Worm (Caenorhabditis elegans) whole organism, mixed stage, embryonic: ENCODE results near the gene wrk-1.

ENCODE experiments used
- M03D4.4 ChIP-seq: sonication (generic microtip); optimal IDR thresholded peaks from 2 replicates; lab custom pipeline; 2017; ENCODE audit warnings: mild to moderate bottlenecking, missing genetic modification characterization, missing compliant biosample characterization
- bed-3 ChIP-seq: fragments of 200-800 bp; sonication (Bioruptor generic); optimal IDR thresholded peaks from 3 replicates; lab custom pipeline; 2018; ENCODE audit warnings: mild to moderate bottlenecking, missing genetic modification characterization, moderate library complexity, missing compliant biosample characterization
- ceh-39 ChIP-seq: fragments of 150-350 bp; optimal IDR thresholded peaks from 2 replicates; lab custom pipeline; 2014; ENCODE audit warnings: missing biosample characterization, missing genetic modification characterization
- ceh-83 ChIP-seq: fragments of 200-800 bp; sonication (Bioruptor generic); optimal IDR thresholded peaks from 2 replicates; lab custom pipeline; 2018; ENCODE audit warnings: mild to moderate bottlenecking, missing genetic modification characterization, missing compliant biosample characterization
- ces-1 ChIP-seq: fragments of 150-350 bp; optimal IDR thresholded peaks from 2 replicates; lab custom pipeline; 2014; ENCODE audit warnings: missing biosample characterization, missing genetic modification reagents, missing genetic modification characterization
- cnd-1 ChIP-seq: fragments of 200-800 bp; sonication (Bioruptor generic); optimal IDR thresholded peaks from 2 replicates; lab custom pipeline; 2018; ENCODE audit warnings: mild to moderate bottlenecking, missing genetic modification characterization, missing compliant biosample characterization
- drap-1 ChIP-seq: fragments of 200-800 bp; sonication (Bioruptor generic); optimal IDR thresholded peaks from 3 replicates; lab custom pipeline; 2018; ENCODE audit warnings: mild to moderate bottlenecking, missing genetic modification characterization, missing compliant biosample characterization
- elt-1 ChIP-seq: sonication (generic microtip); optimal IDR thresholded peaks from 2 replicates; lab custom pipeline; 2017; ENCODE audit warnings: missing genetic modification characterization, mild to moderate bottlenecking, missing compliant biosample characterization, antibody characterized with exemption, moderate library complexity, borderline replicate concordance; ENCODE audit not compliant: insufficient read depth
- flh-1 ChIP-seq: fragments of 200-800 bp; sonication (Bioruptor generic); optimal IDR thresholded peaks from 2 replicates; lab custom pipeline; 2018; ENCODE audit warnings: mild to moderate bottlenecking, missing genetic modification characterization, moderate library complexity, missing compliant biosample characterization
- ham-2 ChIP-seq: fragments of 200-800 bp; sonication (Bioruptor generic); optimal IDR thresholded peaks from 2 replicates; lab custom pipeline; 2018; ENCODE audit warnings: mild to moderate bottlenecking, missing genetic modification characterization, missing compliant biosample characterization
- hlh-1 ChIP-seq: fragments of 150-350 bp; optimal IDR thresholded peaks from 2 replicates; lab custom pipeline; 2014; ENCODE audit warnings: missing biosample characterization, missing genetic modification reagents, missing genetic modification characterization
- lin-13 ChIP-seq: fragments of 150-350 bp; optimal IDR thresholded peaks from 2 replicates; lab custom pipeline; 2014; ENCODE audit warnings: missing biosample characterization, missing genetic modification characterization
- lsy-2 ChIP-seq: fragments of 150-350 bp; optimal IDR thresholded peaks from 2 replicates; lab custom pipeline; 2014; ENCODE audit warnings: missing biosample characterization, missing genetic modification characterization
- mep-1 ChIP-seq: fragments of 150-350 bp; optimal IDR thresholded peaks from 2 replicates; lab custom pipeline; 2017; ENCODE audit warnings: missing biosample characterization, missing genetic modification reagents, missing genetic modification characterization, inconsistent platforms
- mls-2 ChIP-seq: sonication (generic microtip); optimal IDR thresholded peaks from 2 replicates; lab custom pipeline; 2016; ENCODE audit warnings: mild to moderate bottlenecking, missing genetic modification characterization, moderate library complexity, missing compliant biosample characterization
- nhr-12 ChIP-seq: fragments of 150-350 bp; optimal IDR thresholded peaks from 2 replicates; lab custom pipeline; 2014; ENCODE audit warnings: missing biosample characterization, missing genetic modification characterization
- nhr-2 ChIP-seq: fragments of 150-350 bp; optimal IDR thresholded peaks from 2 replicates; lab custom pipeline; 2014; ENCODE audit warnings: missing biosample characterization, missing genetic modification characterization
- nhr-237 ChIP-seq: fragments of 150-350 bp; optimal IDR thresholded peaks from 2 replicates; lab custom pipeline; 2014; ENCODE audit warnings: missing biosample characterization, missing genetic modification characterization
- nhr-28 ChIP-seq: fragments of 150-350 bp; optimal IDR thresholded peaks from 2 replicates; lab custom pipeline; 2014; ENCODE audit warnings: missing biosample characterization, missing genetic modification characterization
- nhr-76 ChIP-seq: sonication (generic microtip); optimal IDR thresholded peaks from 2 replicates; lab custom pipeline; 2017; ENCODE audit warnings: missing biosample characterization, missing genetic modification characterization
- pha-4 ChIP-seq: fragments of 150-350 bp; optimal IDR thresholded peaks from 2 replicates; lab custom pipeline; 2018; ENCODE audit warnings: missing biosample characterization, missing genetic modification reagents, missing genetic modification characterization
- sem-2 ChIP-seq: fragments of 200-800 bp; sonication (Bioruptor generic); optimal IDR thresholded peaks from 2 replicates; lab custom pipeline; 2018; ENCODE audit warnings: mild to moderate bottlenecking, missing genetic modification characterization, missing compliant biosample characterization
- tbx-8 ChIP-seq: fragments of 200-800 bp; sonication (Bioruptor generic); optimal IDR thresholded peaks from 2 replicates; lab custom pipeline; 2018; ENCODE audit warnings: mild to moderate bottlenecking, missing genetic modification characterization, moderate library complexity, missing compliant biosample characterization
- unc-120 ChIP-seq: sonication (generic microtip); optimal IDR thresholded peaks from 2 replicates; lab custom pipeline; 2017; ENCODE audit warnings: missing genetic modification characterization, missing compliant biosample characterization; ENCODE audit not compliant: poor library complexity, severe bottlenecking
- unc-39 ChIP-seq: fragments of 150-350 bp; optimal IDR thresholded peaks from 2 replicates; lab custom pipeline; 2014; ENCODE audit warnings: missing biosample characterization, missing genetic modification characterization
- unc-62 ChIP-seq: fragments of 150-350 bp; optimal IDR thresholded peaks from 2 replicates; lab custom pipeline; 2014; ENCODE audit warnings: missing biosample characterization, missing genetic modification reagents, missing genetic modification characterization
- zip-8 ChIP-seq: fragments of 150-350 bp; optimal IDR thresholded peaks from 2 replicates; lab custom pipeline; 2014; ENCODE audit warnings: missing biosample characterization, missing genetic modification characterization
- ztf-11 ChIP-seq: fragments of 150-350 bp; optimal IDR thresholded peaks from 2 replicates; lab custom pipeline; 2014; ENCODE audit warnings: missing biosample characterization, missing genetic modification characterization

The wrk-1 gene

DNA sequence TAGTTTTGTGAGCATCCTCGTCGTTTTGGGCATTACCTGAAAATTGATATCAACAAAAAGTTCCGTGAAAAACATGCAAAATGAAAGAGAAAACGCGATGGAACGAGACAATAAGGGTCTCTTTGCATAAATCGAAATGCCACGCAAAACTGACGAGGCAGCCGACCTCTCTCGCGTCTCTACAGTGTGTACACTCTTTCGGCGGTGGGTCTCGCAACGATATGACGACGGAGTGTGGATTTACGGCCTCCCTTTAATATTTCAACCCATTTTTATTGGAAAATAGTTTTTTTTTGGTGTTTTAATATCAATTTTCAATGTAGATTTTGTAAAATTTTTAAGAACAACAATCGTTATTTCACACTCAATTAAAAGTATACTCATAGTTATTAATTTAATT is 29.6 kb upstream of the wrk-1 start, which contains the start of gene tag-123:
TSS of gene tag-123 (minus strand) at position 36 of the 400 bp plus-strand sequence.
- TF ChIP-seq pha-4 (tag; lab: Kevin White, UChicago) (peak; percentile 76), mls-2 (no peak), lsy-2 (tag; lab: Kevin White, UChicago) (peak; percentile 37), nhr-237 (no peak), lin-13 (tag; lab: Kevin White, UChicago) (peak; percentile 47), ces-1 (GFP tag; lab: Kevin White, UChicago) (peak; percentile 40), hlh-1 (tag; lab: Kevin White, UChicago) (peak; percentile 10), elt-1 (tag; lab: Kevin White, UChicago) (no peak), mep-1 (tag; lab: Kevin White, UChicago) (peak; percentile 66), zip-8 (tag; lab: Kevin White, UChicago) (peak; percentile 15), M03D4.4 (no peak)

DNA sequence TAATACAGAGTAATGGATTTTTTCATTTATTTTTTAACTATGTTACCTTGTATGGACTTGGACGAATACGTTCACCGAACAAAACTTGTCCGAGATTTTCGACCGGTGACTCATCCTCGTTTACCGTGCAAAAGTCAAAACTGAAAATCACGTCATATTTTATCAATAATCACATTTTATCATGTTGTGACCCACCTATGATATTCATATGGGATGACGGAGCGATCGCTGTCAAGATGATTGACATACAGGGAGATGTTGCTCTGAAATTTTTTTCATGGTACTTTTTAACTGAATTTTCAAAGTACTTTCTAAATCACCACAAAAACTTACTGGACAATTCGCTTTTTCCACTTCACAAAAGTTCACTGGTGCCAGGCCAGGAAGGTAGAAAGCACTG is 29.2 kb upstream of the wrk-1 start:
- no peak for TF ChIP-seq tbx-8 (GFP tag; lab: Kevin White, UChicago)
- TF ChIP-seq nhr-28 (tag; lab: Kevin White, UChicago) = no peak
- no peak for TF ChIP-seq mls-2
- no peak for TF ChIP-seq ceh-83 (GFP tag; lab: Kevin White, UChicago)
- no peak for TF ChIP-seq nhr-2
- no peak for TF ChIP-seq drap-1 (GFP tag; lab: Kevin White, UChicago)
- TF ChIP-seq lsy-2 (tag; lab: Kevin White, UChicago) = no peak
- no peak for TF ChIP-seq cnd-1 (tag; lab: Kevin White, UChicago)
- TF ChIP-seq ztf-11 (tag; lab: Kevin White, UChicago) = no peak
- no peak for TF ChIP-seq pha-4 (tag; lab: Kevin White, UChicago)
- no peak for TF ChIP-seq bed-3 (GFP tag; lab: Kevin White, UChicago)
- TF ChIP-seq M03D4.4 = no peak
- no peak for TF ChIP-seq nhr-12 (tag; lab: Kevin White, UChicago)
- no peak for TF ChIP-seq nhr-76
- TF ChIP-seq unc-120 = no peak
- no peak for TF ChIP-seq flh-1
- TF ChIP-seq nhr-237 = no peak
- TF ChIP-seq sem-2 = no peak
- TF ChIP-seq ceh-39 (tag; lab: Kevin White, UChicago) = no peak
- no peak for TF ChIP-seq unc-39
- TF ChIP-seq, all 35 proteins: peak for 0

DNA sequence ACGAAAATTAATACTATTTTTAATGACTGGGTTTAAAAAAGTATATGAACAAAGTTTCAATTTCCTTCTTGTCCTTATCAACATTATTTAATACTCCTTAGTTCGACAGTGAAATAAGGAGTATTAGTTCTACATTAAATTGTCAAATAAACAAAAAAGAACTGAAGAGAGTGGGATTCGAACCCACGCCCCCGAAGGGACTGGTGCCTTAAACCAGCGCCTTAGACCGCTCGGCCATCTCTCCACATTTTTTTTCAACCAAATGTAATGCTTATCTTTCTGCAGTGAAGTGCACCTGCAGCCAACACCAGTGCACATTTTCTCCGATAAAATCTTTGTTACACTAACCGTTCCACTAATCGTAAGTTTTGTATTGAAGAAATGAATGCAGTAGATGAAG is 26.9 kb upstream of the wrk-1 start:
- TF ChIP-seq elt-1 (tag; lab: Kevin White, UChicago) = no peak
- no peak for TF ChIP-seq nhr-76

DNA sequence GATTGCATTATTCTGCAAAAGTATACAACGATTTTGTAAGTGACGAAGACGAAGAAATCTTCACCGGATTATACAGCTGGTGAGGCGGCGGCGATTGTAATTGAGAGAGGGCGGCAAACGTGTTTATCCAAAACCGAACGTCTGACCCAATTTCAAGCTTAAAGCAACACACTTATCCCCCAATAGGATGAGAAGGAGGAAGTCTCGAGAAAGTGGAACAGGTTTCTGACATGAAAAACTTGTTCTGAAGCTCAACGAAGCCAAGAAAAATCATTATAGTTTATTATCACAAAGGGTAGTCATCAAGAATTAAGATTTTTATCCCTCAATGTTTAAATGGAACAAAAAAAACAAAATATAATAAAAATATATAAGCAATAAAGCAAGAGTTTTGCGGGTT is 26.0 kb upstream of the wrk-1 start, which contains the start of gene spp-13:
TSS of gene spp-13 (minus strand) at position 143 of the 400 bp plus-strand sequence.
- peak; percentile 33 for TF ChIP-seq ces-1 (GFP tag; lab: Kevin White, UChicago)
- TF ChIP-seq unc-62 (GFP tag; lab: Kevin White, UChicago) = no peak
- peak; percentile 3 for TF ChIP-seq ham-2

DNA sequence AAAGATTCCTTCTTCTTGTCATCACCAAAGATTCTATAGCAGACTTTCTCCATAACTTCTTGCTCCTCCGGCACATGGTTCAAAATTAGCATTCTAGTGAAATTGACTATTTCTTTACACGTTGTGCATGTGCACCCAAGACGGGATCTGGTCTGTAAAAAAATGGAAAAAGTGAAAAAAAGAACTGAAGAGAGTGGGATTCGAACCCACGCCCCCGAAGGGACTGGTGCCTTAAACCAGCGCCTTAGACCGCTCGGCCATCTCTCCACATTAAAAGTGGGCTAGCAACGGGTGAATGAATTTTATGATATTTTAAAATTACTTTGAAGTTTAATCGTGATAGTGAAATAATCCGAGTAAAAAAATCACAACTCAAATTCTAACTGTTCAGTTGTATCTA is 25.3 kb upstream of the wrk-1 start:
- TF ChIP-seq hlh-1 (tag; lab: Kevin White, UChicago) (no peak), unc-62 (GFP tag; lab: Kevin White, UChicago) (no peak), lsy-2 (tag; lab: Kevin White, UChicago) (no peak), mls-2 (no peak), pha-4 (tag; lab: Kevin White, UChicago) (no peak), ces-1 (GFP tag; lab: Kevin White, UChicago) (no peak), drap-1 (GFP tag; lab: Kevin White, UChicago) (no peak), ztf-11 (tag; lab: Kevin White, UChicago) (no peak), M03D4.4 (no peak)

DNA sequence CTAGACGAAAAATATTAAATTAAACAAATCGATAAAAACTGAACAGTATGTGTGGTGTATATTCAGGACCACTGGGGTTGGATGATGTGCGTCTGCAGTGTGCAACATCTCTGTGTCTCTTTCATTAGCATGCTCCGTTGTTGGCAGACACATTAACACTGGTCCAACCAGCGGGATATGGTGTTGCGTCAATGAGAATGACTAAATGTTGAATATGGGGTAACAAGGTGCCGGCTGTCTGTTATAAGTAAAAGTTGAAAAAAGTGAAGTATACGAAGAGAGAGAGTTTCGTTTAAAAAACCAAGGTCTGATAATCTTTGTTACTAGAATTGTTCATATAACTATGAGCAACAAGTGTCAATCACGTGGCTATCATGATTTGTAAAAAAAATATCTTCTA is 24.4 kb upstream of the wrk-1 start, which contains the start of gene ced-8:
TSS of gene ced-8 (minus strand) at position 101 of the 400 bp plus-strand sequence.
- TF ChIP-seq nhr-2 (peak; percentile 63), ceh-39 (tag; lab: Kevin White, UChicago) (peak; percentile 40), hlh-1 (tag; lab: Kevin White, UChicago) (no peak), elt-1 (tag; lab: Kevin White, UChicago) (no peak), zip-8 (tag; lab: Kevin White, UChicago) (peak; percentile 25)
- TF ChIP-seq, all 35 proteins: peak for 3
